Worm (Caenorhabditis elegans) whole organism, mixed stage, embryonic: Measurements from ENCODE around the gene T24B8.7.

ENCODE experiments used
- M03D4.4 ChIP-seq: sonication (generic microtip); optimal IDR thresholded peaks from 2 replicates; lab custom pipeline; 2017; ENCODE audit warnings: mild to moderate bottlenecking, missing genetic modification characterization, missing compliant biosample characterization
- bed-3 ChIP-seq: fragments of 200-800 bp; sonication (Bioruptor generic); optimal IDR thresholded peaks from 3 replicates; lab custom pipeline; 2018; ENCODE audit warnings: mild to moderate bottlenecking, missing genetic modification characterization, moderate library complexity, missing compliant biosample characterization
- blmp-1 ChIP-seq: fragments of 150-350 bp; optimal IDR thresholded peaks from 2 replicates; lab custom pipeline; 2014; ENCODE audit warnings: missing biosample characterization, missing genetic modification characterization
- ceh-43 ChIP-seq: fragments of 200-800 bp; sonication (Bioruptor generic); optimal IDR thresholded peaks from 2 replicates; lab custom pipeline; 2018; ENCODE audit warnings: mild to moderate bottlenecking, missing genetic modification characterization, moderate library complexity, missing compliant biosample characterization
- ceh-83 ChIP-seq: fragments of 200-800 bp; sonication (Bioruptor generic); optimal IDR thresholded peaks from 2 replicates; lab custom pipeline; 2018; ENCODE audit warnings: mild to moderate bottlenecking, missing genetic modification characterization, missing compliant biosample characterization
- ces-1 ChIP-seq: fragments of 150-350 bp; optimal IDR thresholded peaks from 2 replicates; lab custom pipeline; 2014; ENCODE audit warnings: missing biosample characterization, missing genetic modification reagents, missing genetic modification characterization
- drap-1 ChIP-seq: fragments of 200-800 bp; sonication (Bioruptor generic); optimal IDR thresholded peaks from 3 replicates; lab custom pipeline; 2018; ENCODE audit warnings: mild to moderate bottlenecking, missing genetic modification characterization, missing compliant biosample characterization
- elt-3 ChIP-seq: fragments of 150-350 bp; optimal IDR thresholded peaks from 2 replicates; lab custom pipeline; 2014; ENCODE audit warnings: missing biosample characterization, missing genetic modification characterization
- ham-2 ChIP-seq: fragments of 200-800 bp; sonication (Bioruptor generic); optimal IDR thresholded peaks from 2 replicates; lab custom pipeline; 2018; ENCODE audit warnings: mild to moderate bottlenecking, missing genetic modification characterization, missing compliant biosample characterization
- hlh-1 ChIP-seq: fragments of 150-350 bp; optimal IDR thresholded peaks from 2 replicates; lab custom pipeline; 2014; ENCODE audit warnings: missing biosample characterization, missing genetic modification reagents, missing genetic modification characterization
- lin-13 ChIP-seq: fragments of 150-350 bp; optimal IDR thresholded peaks from 2 replicates; lab custom pipeline; 2014; ENCODE audit warnings: missing biosample characterization, missing genetic modification characterization
- lin-32 ChIP-seq: fragments of 200-800 bp; sonication (Bioruptor generic); optimal IDR thresholded peaks from 2 replicates; lab custom pipeline; 2018; ENCODE audit warnings: mild to moderate bottlenecking, missing genetic modification characterization, missing compliant biosample characterization
- lsy-2 ChIP-seq: fragments of 150-350 bp; optimal IDR thresholded peaks from 2 replicates; lab custom pipeline; 2014; ENCODE audit warnings: missing biosample characterization, missing genetic modification characterization
- mab-5 ChIP-seq: fragments of 150-350 bp; optimal IDR thresholded peaks from 2 replicates; lab custom pipeline; 2014; ENCODE audit warnings: missing biosample characterization, missing genetic modification characterization
- mep-1 ChIP-seq: fragments of 150-350 bp; optimal IDR thresholded peaks from 2 replicates; lab custom pipeline; 2017; ENCODE audit warnings: missing biosample characterization, missing genetic modification reagents, missing genetic modification characterization, inconsistent platforms
- mls-2 ChIP-seq: sonication (generic microtip); optimal IDR thresholded peaks from 2 replicates; lab custom pipeline; 2016; ENCODE audit warnings: mild to moderate bottlenecking, missing genetic modification characterization, moderate library complexity, missing compliant biosample characterization
- nhr-12 ChIP-seq: fragments of 150-350 bp; optimal IDR thresholded peaks from 2 replicates; lab custom pipeline; 2014; ENCODE audit warnings: missing biosample characterization, missing genetic modification characterization
- nhr-2 ChIP-seq: fragments of 150-350 bp; optimal IDR thresholded peaks from 2 replicates; lab custom pipeline; 2014; ENCODE audit warnings: missing biosample characterization, missing genetic modification characterization
- nhr-237 ChIP-seq: fragments of 150-350 bp; optimal IDR thresholded peaks from 2 replicates; lab custom pipeline; 2014; ENCODE audit warnings: missing biosample characterization, missing genetic modification characterization
- nhr-28 ChIP-seq: fragments of 150-350 bp; optimal IDR thresholded peaks from 2 replicates; lab custom pipeline; 2014; ENCODE audit warnings: missing biosample characterization, missing genetic modification characterization
- nhr-76 ChIP-seq: sonication (generic microtip); optimal IDR thresholded peaks from 2 replicates; lab custom pipeline; 2017; ENCODE audit warnings: missing biosample characterization, missing genetic modification characterization
- pha-4 ChIP-seq: fragments of 150-350 bp; optimal IDR thresholded peaks from 2 replicates; lab custom pipeline; 2018; ENCODE audit warnings: missing biosample characterization, missing genetic modification reagents, missing genetic modification characterization
- sem-2 ChIP-seq: fragments of 200-800 bp; sonication (Bioruptor generic); optimal IDR thresholded peaks from 2 replicates; lab custom pipeline; 2018; ENCODE audit warnings: mild to moderate bottlenecking, missing genetic modification characterization, missing compliant biosample characterization
- snpc-4 ChIP-seq: fragments of 150-350 bp; optimal IDR thresholded peaks from 2 replicates; lab custom pipeline; 2014; ENCODE audit warnings: missing biosample characterization, missing genetic modification characterization
- sptf-1 ChIP-seq: sonication (generic microtip); optimal IDR thresholded peaks from 2 replicates; lab custom pipeline; 2017; ENCODE audit warnings: mild to moderate bottlenecking, missing genetic modification characterization, moderate library complexity, missing compliant biosample characterization
- unc-120 ChIP-seq: sonication (generic microtip); optimal IDR thresholded peaks from 2 replicates; lab custom pipeline; 2017; ENCODE audit warnings: missing genetic modification characterization, missing compliant biosample characterization; ENCODE audit not compliant: poor library complexity, severe bottlenecking
- unc-62 ChIP-seq: fragments of 150-350 bp; optimal IDR thresholded peaks from 2 replicates; lab custom pipeline; 2014; ENCODE audit warnings: missing biosample characterization, missing genetic modification reagents, missing genetic modification characterization
- zip-8 ChIP-seq: fragments of 150-350 bp; optimal IDR thresholded peaks from 2 replicates; lab custom pipeline; 2014; ENCODE audit warnings: missing biosample characterization, missing genetic modification characterization

T24B8.7 gene

DNA sequence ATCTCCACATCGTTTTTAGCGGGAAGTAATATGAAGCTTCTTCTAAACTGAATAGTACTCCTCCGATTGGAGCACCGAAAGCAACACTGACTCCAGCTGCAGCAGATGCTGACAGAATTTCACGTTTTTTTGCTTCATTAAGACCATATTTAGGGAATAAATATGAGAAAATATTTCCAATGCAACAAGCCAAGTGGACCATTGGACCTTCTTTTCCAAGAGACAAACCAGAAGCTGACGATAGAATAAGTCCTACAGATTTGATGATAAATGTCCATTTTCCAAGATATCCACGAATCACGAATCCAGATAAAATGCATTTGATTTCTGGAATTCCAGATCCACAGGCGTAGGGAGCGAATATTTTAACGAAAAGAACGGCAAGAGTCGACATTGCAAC, 43.8 kb upstream of the T24B8.7 start:
- no peak for TF ChIP-seq mls-2 (tag; lab: Kevin White, UChicago)
- no peak for TF ChIP-seq lsy-2 (tag; lab: Kevin White, UChicago)
- TF ChIP-seq ham-2 (GFP tag; lab: Kevin White, UChicago): no peak
- TF ChIP-seq nhr-76 (tag; lab: Kevin White, UChicago): no peak
- no peak for TF ChIP-seq pha-4 (tag; lab: Kevin White, UChicago)
- no peak for TF ChIP-seq sem-2 (GFP tag; lab: Kevin White, UChicago)
- no peak for TF ChIP-seq bed-3
- TF ChIP-seq mab-5: no peak
- TF ChIP-seq ceh-83 (GFP tag; lab: Kevin White, UChicago): no peak
- no peak for TF ChIP-seq nhr-28 (tag; lab: Kevin White, UChicago)
- no peak for TF ChIP-seq nhr-2
- no peak for TF ChIP-seq ces-1 (GFP tag; lab: Kevin White, UChicago)
- no peak for TF ChIP-seq ceh-43 (GFP tag; lab: Kevin White, UChicago)
- TF ChIP-seq blmp-1 (tag; lab: Kevin White, UChicago): no peak
- no peak for TF ChIP-seq nhr-12
- no peak for TF ChIP-seq lin-13 (tag; lab: Kevin White, UChicago)
- no peak for TF ChIP-seq sptf-1 (tag; lab: Kevin White, UChicago)
- no peak for TF ChIP-seq nhr-237 (tag; lab: Kevin White, UChicago)
- TF ChIP-seq zip-8 (tag; lab: Kevin White, UChicago): no peak
- no peak for TF ChIP-seq lin-32 (GFP tag; lab: Kevin White, UChicago)

DNA sequence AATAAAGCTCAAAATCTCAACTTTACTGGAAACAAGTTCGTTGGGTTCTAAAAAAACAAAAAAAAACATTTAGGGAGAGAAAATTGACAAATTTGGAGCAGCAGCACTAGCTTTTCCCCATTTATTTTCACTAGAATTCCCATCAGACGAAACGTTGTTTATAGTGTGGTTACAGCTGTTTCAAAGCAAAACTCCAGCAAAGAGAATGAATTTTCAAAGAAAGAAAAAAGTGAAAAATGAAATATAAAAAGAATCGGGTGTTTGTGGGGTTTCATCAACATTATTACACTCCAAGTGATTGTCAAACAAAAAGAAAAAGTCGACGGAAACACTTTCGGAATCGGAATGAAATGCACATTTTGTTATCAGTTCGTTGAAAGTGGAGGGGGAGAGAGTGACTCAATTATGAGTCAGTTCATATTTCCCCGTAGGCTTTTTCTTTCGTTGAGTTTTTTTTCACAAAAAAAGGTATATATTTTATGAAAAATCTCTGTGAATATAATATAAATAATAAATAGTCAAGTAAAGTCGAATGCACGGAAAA, 40.9 kb upstream of the T24B8.7 start:
- TF ChIP-seq unc-62 (GFP tag; lab: Kevin White, UChicago) (no peak), mab-5 (no peak), drap-1 (GFP tag; lab: Kevin White, UChicago) (no peak), hlh-1 (no peak), nhr-237 (tag; lab: Kevin White, UChicago) (no peak), ces-1 (GFP tag; lab: Kevin White, UChicago) (no peak), snpc-4 (tag; lab: Kevin White, UChicago) (no peak)
- TF ChIP-seq, all 35 proteins: peak for 0

DNA sequence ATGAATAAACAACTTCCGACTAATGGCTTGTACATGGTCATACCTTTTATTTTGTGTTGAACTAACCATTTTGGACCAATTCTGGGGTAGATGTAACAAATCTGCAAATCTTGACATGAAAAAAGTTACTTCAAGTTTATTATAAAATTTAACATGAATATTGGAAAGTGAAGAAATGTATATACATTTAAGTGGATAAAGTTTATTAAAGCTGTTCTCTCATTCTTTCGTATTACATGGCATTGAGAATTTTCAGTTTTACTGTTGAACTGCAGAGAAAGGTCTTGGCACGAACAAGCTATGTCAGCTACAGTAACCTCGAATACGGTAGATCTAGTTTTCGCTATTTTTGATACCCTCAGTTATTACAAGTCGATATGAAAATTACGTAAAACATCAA, 40.1 kb upstream of the T24B8.7 start, which contains the start of gene C07H4.1:
Gene C07H4.1 (minus strand): TSS at position 101 of the 400 bp plus-strand sequence.
- TF ChIP-seq mep-1 (tag; lab: Kevin White, UChicago): no peak
- TF ChIP-seq elt-3 (tag; lab: Kevin White, UChicago): no peak
- TF ChIP-seq bed-3: no peak
- no peak for TF ChIP-seq nhr-237 (tag; lab: Kevin White, UChicago)
- TF ChIP-seq ceh-83 (GFP tag; lab: Kevin White, UChicago): no peak
- TF ChIP-seq M03D4.4 (tag; lab: Kevin White, UChicago): no peak
- no peak for TF ChIP-seq nhr-28 (tag; lab: Kevin White, UChicago)
- TF ChIP-seq blmp-1 (tag; lab: Kevin White, UChicago): no peak
- TF ChIP-seq, all 35 proteins: peak for 0

DNA sequence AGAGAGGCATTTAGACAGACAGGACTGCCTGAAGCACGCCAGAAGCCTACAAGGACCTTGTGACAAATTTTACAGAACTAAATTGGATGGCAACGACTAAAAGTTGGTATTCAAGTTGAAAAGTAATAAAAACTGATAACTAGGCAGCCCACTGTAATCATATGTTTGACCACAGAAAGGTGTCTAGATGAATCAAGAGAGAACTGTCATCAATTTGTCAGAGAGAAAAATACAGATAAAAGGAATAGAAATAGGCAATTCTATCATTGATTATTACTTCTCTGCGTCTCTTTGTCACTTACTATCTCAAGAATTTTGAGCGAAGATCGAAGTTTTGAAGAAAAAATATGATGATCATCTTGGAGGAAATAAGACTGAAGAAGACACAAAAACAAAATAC, 39.4 kb upstream of the T24B8.7 start:
- TF ChIP-seq M03D4.4 (tag; lab: Kevin White, UChicago): no peak
- TF ChIP-seq pha-4 (tag; lab: Kevin White, UChicago): no peak
- TF ChIP-seq nhr-76 (tag; lab: Kevin White, UChicago): no peak
- no peak for TF ChIP-seq sptf-1 (tag; lab: Kevin White, UChicago)
- TF ChIP-seq ces-1 (GFP tag; lab: Kevin White, UChicago): no peak
- no peak for TF ChIP-seq sem-2 (GFP tag; lab: Kevin White, UChicago)
- TF ChIP-seq bed-3: no peak
- no peak for TF ChIP-seq lin-13 (tag; lab: Kevin White, UChicago)
- TF ChIP-seq mep-1 (tag; lab: Kevin White, UChicago): no peak
- TF ChIP-seq zip-8 (tag; lab: Kevin White, UChicago): no peak
- TF ChIP-seq ham-2 (GFP tag; lab: Kevin White, UChicago): no peak
- TF ChIP-seq mab-5: no peak
- TF ChIP-seq drap-1 (GFP tag; lab: Kevin White, UChicago): no peak
- TF ChIP-seq unc-120 (tag; lab: Kevin White, UChicago): no peak
- TF ChIP-seq mls-2 (tag; lab: Kevin White, UChicago): no peak

DNA sequence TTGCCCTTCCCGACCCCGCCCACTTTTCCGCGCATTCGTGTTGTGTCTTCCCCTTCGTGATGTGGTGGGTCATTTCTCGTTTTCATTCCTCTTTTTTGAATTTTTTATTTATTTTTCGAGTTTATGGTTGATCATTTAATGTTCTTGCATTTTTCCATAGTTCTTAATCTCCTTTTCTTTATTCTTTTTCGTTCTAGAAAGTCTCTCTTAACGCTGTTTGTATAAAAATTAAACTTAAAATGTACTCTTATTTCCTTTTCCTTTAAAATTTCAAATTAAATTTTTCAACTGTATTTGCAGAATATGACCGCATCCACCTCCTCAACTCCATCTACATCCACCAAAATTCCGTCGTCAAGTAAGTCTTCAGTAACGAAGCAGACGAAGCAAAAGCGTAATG, 32.8 kb upstream of the T24B8.7 start, which contains the start of gene hlh-3:
Gene hlh-3 (plus strand): TSS at position 301 of the 400 bp plus-strand sequence.
- no peak for TF ChIP-seq sem-2 (GFP tag; lab: Kevin White, UChicago)
- no peak for TF ChIP-seq nhr-28 (tag; lab: Kevin White, UChicago)
- TF ChIP-seq nhr-76 (tag; lab: Kevin White, UChicago): no peak
- no peak for TF ChIP-seq sptf-1 (tag; lab: Kevin White, UChicago)
- TF ChIP-seq drap-1 (GFP tag; lab: Kevin White, UChicago): no peak
- no peak for TF ChIP-seq ces-1 (GFP tag; lab: Kevin White, UChicago)
